Worm (Caenorhabditis elegans): ENCODE measurements around the gene wago-5.

wago-5 gene

DNA sequence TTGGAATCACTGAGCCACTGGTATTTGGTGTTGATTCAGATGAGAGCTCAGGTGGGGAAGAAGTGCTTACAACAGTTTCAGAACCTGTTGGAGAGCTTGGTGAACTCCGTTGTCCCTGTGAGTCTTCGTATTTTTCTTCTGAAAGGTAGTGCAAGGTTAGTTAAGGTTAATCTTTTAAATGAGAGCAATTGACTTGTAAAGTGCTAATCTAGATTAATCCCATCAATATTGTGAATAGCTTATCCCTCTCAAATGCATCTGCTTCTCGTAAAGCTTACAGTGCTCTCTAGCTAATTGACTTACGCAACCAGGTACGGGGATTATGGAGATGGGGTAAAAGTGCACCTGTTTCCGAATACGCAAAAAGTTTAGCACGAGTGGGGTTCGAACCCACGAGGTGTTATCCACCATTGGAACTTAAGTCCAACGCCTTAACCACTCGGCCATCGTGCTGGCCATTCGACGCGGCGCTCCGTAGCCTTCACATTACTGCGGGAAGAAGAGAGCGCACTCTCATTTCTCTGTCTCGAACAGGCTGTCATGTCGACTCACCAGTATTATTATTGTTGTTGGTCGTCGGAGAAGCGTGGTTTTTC, 42.6 kb downstream of the wago-5 start (continued):
- TF ChIP-seq lin-13 (GFP tag; optimal IDR thresholded peaks at IDR 0.05) (peak; percentile 48), unc-130 (GFP tag; optimal IDR thresholded peaks at IDR 0.05) (peak; percentile 49), nhr-42 (GFP tag; IDR thresholded peaks at IDR 0.05) (no peak), lin-29 (GFP tag; IDR thresholded peaks at IDR 0.05) (0 out of 2 replicates have a peak, but pooled peaks have one; percentile 27), madf-5 (GFP tag; IDR thresholded peaks at IDR 0.05) (0 out of 4 replicates have a peak, but pooled peaks of 1 of the 2 experiments have one; percentile 15), Y75B8A.6 (GFP tag; IDR thresholded peaks at IDR 0.05) (no peak), lim-7 (GFP tag; IDR thresholded peaks at IDR 0.05) (peak; percentile 87), nhr-48 (tag; optimal IDR thresholded peaks at IDR 0.05) (peak; percentile 24), mdt-29 (GFP tag; IDR thresholded peaks at IDR 0.05) (no peak), nhr-28 (tag; optimal IDR thresholded peaks at IDR 0.05) (peak; percentile 34), arid-1 (GFP tag; conservative IDR thresholded peaks at IDR 0.05) (peak; percentile 72), sdz-12 (GFP tag; optimal IDR thresholded peaks at IDR 0.05) (no peak), ceh-32 (tag; optimal IDR thresholded peaks at IDR 0.05; ENCODE audit: poor library complexity) (no peak), nhr-25 (tag; optimal IDR thresholded peaks at IDR 0.05; ENCODE audit: borderline replicate concordance, insufficient read depth) (no peak), lin-15B (tag; optimal IDR thresholded peaks at IDR 0.05) (no peak), fkh-10 (GFP tag; optimal IDR thresholded peaks at IDR 0.05) (no peak), Y105C5A.15 (GFP tag; IDR thresholded peaks at IDR 0.05) (peak; percentile 71; the same call in 1 of the 2 replicates), madf-9 (GFP tag; conservative IDR thresholded peaks at IDR 0.05) (peak; percentile 73), ztf-7 (tag; optimal IDR thresholded peaks at IDR 0.05) (peak; percentile 34), set-16 (GFP tag; IDR thresholded peaks at IDR 0.05) (peak; percentile 33; the same call in 1 of the 2 replicates), ceh-82 (tag; optimal IDR thresholded peaks at IDR 0.05) (no peak), F26F4.8 (GFP tag; conservative IDR thresholded peaks at IDR 0.05) (0 out of 2 replicates have a peak, but pooled peaks have one; percentile 10), lir-3 (tag; optimal IDR thresholded peaks at IDR 0.05) (no peak), duxl-1 (tag; optimal IDR thresholded peaks at IDR 0.05; ENCODE audit: poor library complexity) (no peak), daf-19 (GFP tag; conservative IDR thresholded peaks at IDR 0.05) (no peak), hif-1 (tag; optimal IDR thresholded peaks at IDR 0.05) (peak in 1 of 2 experiments; percentile 31), daf-16 (GFP tag; optimal IDR thresholded peaks at IDR 0.05) (peak in 1 of 2 experiments; percentile 33), daf-16 (tag; optimal IDR thresholded peaks at IDR 0.05) (no peak), zag-1 (tag; optimal IDR thresholded peaks at IDR 0.05) (no peak), cey-2 (tag; optimal IDR thresholded peaks at IDR 0.05; ENCODE audit: borderline replicate concordance, insufficient read depth) (no peak), rbr-2 (tag; optimal IDR thresholded peaks at IDR 0.05) (peak; percentile 49), aly-2 (tag; optimal IDR thresholded peaks at IDR 0.05) (no peak), hlh-30 (tag; optimal IDR thresholded peaks at IDR 0.05; ENCODE audit: insufficient read depth) (peak; percentile 59), saeg-2 (GFP tag; IDR thresholded peaks at IDR 0.05) (0 out of 2 replicates have a peak, but pooled peaks have one; percentile 43), daf-8 (GFP tag; IDR thresholded peaks at IDR 0.05) (no peak), ceh-28 (tag; optimal IDR thresholded peaks at IDR 0.05) (no peak), D1046.2 (GFP tag; IDR thresholded peaks at IDR 0.05) (0 out of 2 replicates have a peak, but pooled peaks have one; percentile 59), mdl-1 (tag; optimal IDR thresholded peaks at IDR 0.05) (no peak), nhr-76 (tag; optimal IDR thresholded peaks at IDR 0.05) (no peak), F49E8.2 (tag; optimal IDR thresholded peaks at IDR 0.05; ENCODE audit: borderline replicate concordance) (no peak), gei-8 (GFP tag; optimal IDR thresholded peaks at IDR 0.05) (no peak), dve-1 (tag; optimal IDR thresholded peaks at IDR 0.05; ENCODE audit: insufficient read depth) (peak; percentile 41), mep-1 (tag; optimal IDR thresholded peaks at IDR 0.05) (peak; percentile 62), T26A8.4 (GFP tag; IDR thresholded peaks at IDR 0.05) (peak; percentile 57; the same call in 1 of the 2 replicates), mxl-2 (GFP tag; conservative IDR thresholded peaks at IDR 0.05) (no peak), lin-38 (GFP tag; IDR thresholded peaks at IDR 0.05) (peak; percentile 72), lsy-2 (tag; optimal IDR thresholded peaks at IDR 0.05) (no peak), vab-7 (GFP tag; IDR thresholded peaks at IDR 0.05) (peak; percentile 73), Y5F2A.4 (GFP tag; optimal IDR thresholded peaks at IDR 0.05) (no peak)

Data from whole organism, L4 larva.